Worm (Caenorhabditis elegans): ENCODE results near the gene icl-1.

icl-1 gene

ce11 chrV:773256-773655, 45.5 kb upstream of the icl-1 start, which contains the start of gene sti-1 (continued):
- TF ChIP-seq ceh-88 (GFP tag; IDR thresholded peaks at IDR 0.05): peak; percentile 53; the same call in 1 of the 2 replicates
- TF ChIP-seq lir-3 (tag; optimal IDR thresholded peaks at IDR 0.05; ENCODE audit: poor library complexity): peak; percentile 54
- peak; percentile 79 for TF ChIP-seq mab-9 (GFP tag; IDR thresholded peaks at IDR 0.05)
- peak; percentile 74 for TF ChIP-seq skn-1 (tag; optimal IDR thresholded peaks at IDR 0.05)
- peak; percentile 95 for TF ChIP-seq nhr-71 (tag; optimal IDR thresholded peaks at IDR 0.05)
- TF ChIP-seq elt-2 (tag; optimal IDR thresholded peaks at IDR 0.05): peak; percentile 49
- TF ChIP-seq efl-3 (GFP tag; optimal IDR thresholded peaks at IDR 0.05): no peak
- peak; percentile 74 for TF ChIP-seq blmp-1 (tag; optimal IDR thresholded peaks at IDR 0.05)
- peak; percentile 72 for TF ChIP-seq sup-37 (GFP tag; optimal IDR thresholded peaks at IDR 0.05)
- peak; percentile 93 for TF ChIP-seq nhr-85 (tag)
- TF ChIP-seq dsc-1 (tag; optimal IDR thresholded peaks at IDR 0.05): peak; percentile 92
- TF ChIP-seq vab-15 (tag; optimal IDR thresholded peaks at IDR 0.05): peak; percentile 24
- peak; percentile 98 for TF ChIP-seq lin-14 (GFP tag; optimal IDR thresholded peaks at IDR 0.05)
- peak; percentile 99 to 100 for TF ChIP-seq efl-1 (optimal IDR thresholded peaks at IDR 0.05)
- peak; percentile 99 to 100 for TF ChIP-seq efl-1 (GFP tag; optimal IDR thresholded peaks at IDR 0.05 in 1 of 2)
- TF ChIP-seq zag-1 (tag; optimal IDR thresholded peaks at IDR 0.05): no peak
- TF ChIP-seq ets-5 (GFP tag; IDR thresholded peaks at IDR 0.05): no peak
- TF ChIP-seq nhr-76 (tag; optimal IDR thresholded peaks at IDR 0.05): no peak
- no peak for TF ChIP-seq pqm-1 (tag; optimal IDR thresholded peaks at IDR 0.05)
- peak; percentile 76 for TF ChIP-seq fos-1 (tag; optimal IDR thresholded peaks at IDR 0.05)
- TF ChIP-seq nhr-237 (tag; optimal IDR thresholded peaks at IDR 0.05): peak; percentile 83
- TF ChIP-seq lin-39 (tag; optimal IDR thresholded peaks at IDR 0.05): peak; percentile 84
- no peak for TF ChIP-seq alr-1 (tag; optimal IDR thresholded peaks at IDR 0.05; ENCODE audit: borderline replicate concordance)
- TF ChIP-seq xbp-1 (tag; optimal IDR thresholded peaks at IDR 0.05): peak; percentile 91
- TF ChIP-seq ceh-82 (tag; optimal IDR thresholded peaks at IDR 0.05): peak; percentile 85 to 92 (median 88)
- peak; percentile 65 for TF ChIP-seq snpc-4 (tag; optimal IDR thresholded peaks at IDR 0.05)
- peak; percentile 89 for TF ChIP-seq nhr-90 (tag; optimal IDR thresholded peaks at IDR 0.05; ENCODE audit: poor library complexity)
- TF ChIP-seq aly-2 (tag; optimal IDR thresholded peaks at IDR 0.05): peak; percentile 51
- TF ChIP-seq mef-2 (tag; optimal IDR thresholded peaks at IDR 0.05): no peak
- TF ChIP-seq rnt-1 (tag; optimal IDR thresholded peaks at IDR 0.05): peak; percentile 91
- TF ChIP-seq hpl-2 (GFP tag; optimal IDR thresholded peaks at IDR 0.05): no peak
- TF ChIP-seq F16B12.6 (tag; optimal IDR thresholded peaks at IDR 0.05): peak; percentile 36
- TF ChIP-seq nhr-11 (tag; optimal IDR thresholded peaks at IDR 0.05): peak; percentile 81
- TF ChIP-seq dpl-1 (GFP tag; optimal IDR thresholded peaks at IDR 0.05): peak; percentile 96 to 97 (median 97)
- TF ChIP-seq lin-13 (GFP tag; optimal IDR thresholded peaks at IDR 0.05): peak; percentile 79
- peak; percentile 19 for TF ChIP-seq fkh-10 (GFP tag; optimal IDR thresholded peaks at IDR 0.05)
- no peak for TF ChIP-seq hlh-4 (tag; optimal IDR thresholded peaks at IDR 0.05)
- no peak for TF ChIP-seq egl-27 (tag; optimal IDR thresholded peaks at IDR 0.05)
- TF ChIP-seq sox-4 (tag; optimal IDR thresholded peaks at IDR 0.05): peak; percentile 71
- no peak for TF ChIP-seq ces-1 (GFP tag; optimal IDR thresholded peaks at IDR 0.05)
- TF ChIP-seq C16A3.4 (tag; optimal IDR thresholded peaks at IDR 0.05): peak; percentile 83
- peak; percentile 92 for TF ChIP-seq swsn-7 (tag; optimal IDR thresholded peaks at IDR 0.05)
- no peak for TF ChIP-seq ztf-4 (tag; optimal IDR thresholded peaks at IDR 0.05)
- no peak for TF ChIP-seq sptf-1 (tag; optimal IDR thresholded peaks at IDR 0.05)
- TF ChIP-seq C04F5.9 (tag; optimal IDR thresholded peaks at IDR 0.05): peak; percentile 41
- TF ChIP-seq zip-4 (GFP tag; optimal IDR thresholded peaks at IDR 0.05): peak; percentile 56
- TF ChIP-seq fkh-4 (tag; optimal IDR thresholded peaks at IDR 0.05; ENCODE audit: borderline replicate concordance): no peak
- TF ChIP-seq nhr-12 (tag; optimal IDR thresholded peaks at IDR 0.05): no peak
- no peak for TF ChIP-seq Y116A8C.19 (tag; optimal IDR thresholded peaks at IDR 0.05; ENCODE audit: borderline replicate concordance)
- peak; percentile 77 for TF ChIP-seq grh-1 (GFP tag; IDR thresholded peaks at IDR 0.05)
- no peak for TF ChIP-seq nhr-84 (tag; optimal IDR thresholded peaks at IDR 0.05)
- peak; percentile 96 for TF ChIP-seq nhr-77 (tag; optimal IDR thresholded peaks at IDR 0.05)
- no peak for TF ChIP-seq C34B4.2 (tag; optimal IDR thresholded peaks at IDR 0.05)
- peak; percentile 83 for TF ChIP-seq fkh-8 (tag; optimal IDR thresholded peaks at IDR 0.05)

Data from whole organism, L1 larva.